Fruit fly (Drosophila melanogaster) whole organism, embryonic: ENCODE results near the gene CG9733.

Source experiments
- Blimp-1 ChIP-seq: fragments of 200-800 bp; sonication (Bioruptor generic); optimal IDR thresholded peaks from 3 replicates; lab custom pipeline; 2018; ENCODE audit warnings: missing biosample characterization, missing genetic modification characterization, mild to moderate bottlenecking, moderate library complexity, missing genetic modification reagents
- CG10462 ChIP-seq: fragments of 200-800 bp; sonication (Bioruptor generic); optimal IDR thresholded peaks from 2 replicates; lab custom pipeline; 2016; ENCODE audit warnings: missing biosample characterization, missing genetic modification characterization
- CG12299 ChIP-seq: fragments of 200-800 bp; sonication (Bioruptor generic); optimal IDR thresholded peaks from 2 replicates; lab custom pipeline; 2018; ENCODE audit warnings: missing biosample characterization, mild to moderate bottlenecking, missing genetic modification characterization
- CG1233 ChIP-seq: fragments of 200-800 bp; sonication (Bioruptor generic); optimal IDR thresholded peaks from 4 replicates; lab custom pipeline; 2018; ENCODE audit warnings: missing biosample characterization, mild to moderate bottlenecking, missing genetic modification characterization
- CG13424 ChIP-seq: fragments of 200-800 bp; sonication (Bioruptor generic); optimal IDR thresholded peaks from 2 replicates; lab custom pipeline; 2019; ENCODE audit warnings: missing biosample characterization, mild to moderate bottlenecking, missing genetic modification characterization, moderate library complexity
- CG13775 ChIP-seq: fragments of 200-800 bp; sonication (Bioruptor generic); optimal IDR thresholded peaks from 3 replicates; lab custom pipeline; 2017; ENCODE audit warnings: missing biosample characterization, mild to moderate bottlenecking, missing genetic modification characterization
- CG13894 ChIP-seq: fragments of 200-800 bp; sonication (Bioruptor generic); optimal IDR thresholded peaks from 3 replicates; lab custom pipeline; 2018; ENCODE audit warnings: missing biosample characterization, mild to moderate bottlenecking, missing genetic modification characterization, moderate library complexity
- CG14014 ChIP-seq: fragments of 200-800 bp; sonication (Bioruptor generic); IDR thresholded peaks from 2 replicates; pipeline ENCODE4 v1.3.6; 2022; ENCODE audit warnings: missing biosample characterization, missing genetic modification characterization
- CG15269 ChIP-seq: fragments of 200-800 bp; sonication (Bioruptor generic); optimal IDR thresholded peaks from 2 replicates; lab custom pipeline; 2018; ENCODE audit warnings: missing biosample characterization, mild to moderate bottlenecking, missing genetic modification characterization, moderate library complexity
- CG1529 ChIP-seq: fragments of 200-800 bp; sonication (Bioruptor generic); optimal IDR thresholded peaks from 3 replicates; lab custom pipeline; 2018; ENCODE audit warnings: missing biosample characterization, missing genetic modification characterization
- CG1603 ChIP-seq: fragments of 200-800 bp; sonication (Bioruptor generic); optimal IDR thresholded peaks from 2 replicates; lab custom pipeline; 2019; ENCODE audit warnings: missing biosample characterization, mild to moderate bottlenecking, missing genetic modification characterization, moderate library complexity
- CG18476 ChIP-seq: fragments of 200-800 bp; sonication (Bioruptor generic); optimal IDR thresholded peaks from 2 replicates; lab custom pipeline; 2016; ENCODE audit warnings: missing biosample characterization, mild to moderate bottlenecking, missing genetic modification characterization
- CG18619 ChIP-seq: fragments of 200-800 bp; sonication (Bioruptor generic); optimal IDR thresholded peaks from 3 replicates; lab custom pipeline; 2017; ENCODE audit warnings: missing biosample characterization, mild to moderate bottlenecking, missing genetic modification characterization
- CG2202 ChIP-seq: fragments of 200-800 bp; sonication (Bioruptor generic); optimal IDR thresholded peaks from 2 replicates; lab custom pipeline; 2018; ENCODE audit warnings: missing biosample characterization, mild to moderate bottlenecking, missing genetic modification characterization
- CG2889 ChIP-seq: fragments of 200-800 bp; sonication (Bioruptor generic); IDR thresholded peaks from 3 replicates; pipeline ENCODE4 v1.3.6; 2022; ENCODE audit warnings: missing biosample characterization, missing genetic modification characterization
- CG33213 ChIP-seq: fragments of 200-800 bp; sonication (Bioruptor generic); optimal IDR thresholded peaks from 3 replicates; lab custom pipeline; 2016; ENCODE audit warnings: missing biosample characterization, missing genetic modification characterization
- CG34422 ChIP-seq: fragments of 200-800 bp; sonication (Bioruptor generic); IDR thresholded peaks from 3 replicates; pipeline ENCODE4 v1.3.6; 2022; ENCODE audit warnings: missing biosample characterization, missing genetic modification characterization
- CG5245 ChIP-seq: fragments of 200-800 bp; sonication (Bioruptor generic); optimal IDR thresholded peaks from 3 replicates; lab custom pipeline; 2016; ENCODE audit warnings: missing biosample characterization, missing genetic modification characterization
- CG8359 ChIP-seq: fragments of 200-800 bp; sonication (Bioruptor generic); optimal IDR thresholded peaks from 2 replicates; lab custom pipeline; 2017; ENCODE audit warnings: missing biosample characterization, mild to moderate bottlenecking, missing genetic modification characterization, borderline replicate concordance
- CG8388 ChIP-seq: fragments of 200-800 bp; sonication (Bioruptor generic); optimal IDR thresholded peaks from 2 replicates; lab custom pipeline; 2019; ENCODE audit warnings: missing biosample characterization, mild to moderate bottlenecking, missing genetic modification characterization, moderate library complexity
- CG8924 ChIP-seq: fragments of 200-800 bp; optimal IDR thresholded peaks from 3 replicates; lab custom pipeline; 2019; ENCODE audit warnings: missing biosample characterization, mild to moderate bottlenecking, missing genetic modification characterization, moderate library complexity
- CG9817 ChIP-seq: fragments of 200-800 bp; sonication (Bioruptor generic); optimal IDR thresholded peaks from 2 replicates; lab custom pipeline; 2018; ENCODE audit warnings: missing biosample characterization, mild to moderate bottlenecking, missing genetic modification characterization, moderate library complexity
- H15 ChIP-seq: fragments of 200-800 bp; sonication (Bioruptor generic); IDR thresholded peaks from 3 replicates; pipeline ENCODE4 v1.3.6; 2022; ENCODE audit warnings: missing biosample characterization, missing genetic modification characterization
- Max ChIP-seq: fragments of 200-800 bp; sonication (Bioruptor generic); optimal IDR thresholded peaks from 2 replicates; lab custom pipeline; 2016; ENCODE audit warnings: missing biosample characterization, mild to moderate bottlenecking, missing genetic modification characterization
- PHDP ChIP-seq: fragments of 200-800 bp; sonication (Bioruptor generic); optimal IDR thresholded peaks from 3 replicates; lab custom pipeline; 2018; ENCODE audit warnings: missing biosample characterization, mild to moderate bottlenecking, missing genetic modification characterization, moderate library complexity
- Pdp1 ChIP-seq, 2 experiments: fragments of 200-800 bp; sonication (Bioruptor generic); optimal IDR thresholded peaks; 3 replicates each; lab custom pipeline; 2016; ENCODE audit warnings: missing biosample characterization in 2 of 2, missing genetic modification characterization in 2 of 2, mild to moderate bottlenecking in 1 of 2, moderate library complexity in 1 of 2
- Poxn ChIP-seq: fragments of 200-800 bp; sonication (Bioruptor generic); IDR thresholded peaks from 2 replicates; pipeline ENCODE4 v1.3.6; 2022; ENCODE audit warnings: missing biosample characterization, missing genetic modification characterization
- Rfx ChIP-seq: fragments of 200-800 bp; sonication (Bioruptor generic); IDR thresholded peaks from 2 replicates; pipeline ENCODE4 v1.3.6; 2022; ENCODE audit warnings: missing biosample characterization, missing genetic modification characterization
- Ssrp ChIP-seq: fragments of 200-800 bp; sonication (Bioruptor generic); optimal IDR thresholded peaks from 2 replicates; lab custom pipeline; 2018; ENCODE audit warnings: missing biosample characterization, mild to moderate bottlenecking, missing genetic modification characterization, moderate library complexity
- Stat92E ChIP-seq, 3 experiments: fragments of >200 bp in 2 of 3; fragments of 200-800 bp in 1 of 3; sonication (Bioruptor generic) in 1 of 3; optimal IDR thresholded peaks; 2 replicates each; lab custom pipeline; 2017 to 2019; ENCODE audit warnings: missing biosample characterization in 3 of 3, missing genetic modification characterization in 3 of 3, mild to moderate bottlenecking in 1 of 3, moderate library complexity in 1 of 3
- Xbp1 ChIP-seq: fragments of 200-800 bp; sonication (Bioruptor generic); optimal IDR thresholded peaks from 3 replicates; lab custom pipeline; 2016; ENCODE audit warnings: missing biosample characterization, mild to moderate bottlenecking, missing genetic modification characterization
- bowl ChIP-seq: fragments of 200-800 bp; sonication (Bioruptor generic); IDR thresholded peaks from 2 replicates; pipeline ENCODE4 v1.3.6; 2022; ENCODE audit warnings: missing biosample characterization, missing genetic modification characterization
- chm ChIP-seq: fragments of 200-800 bp; sonication (Bioruptor generic); IDR thresholded peaks from 2 replicates; pipeline ENCODE4 v1.3.6; 2022; ENCODE audit warnings: missing biosample characterization, missing genetic modification characterization
- corto ChIP-seq: fragments of 200-800 bp; sonication (Bioruptor generic); optimal IDR thresholded peaks from 2 replicates; lab custom pipeline; 2016; ENCODE audit warnings: missing biosample characterization, mild to moderate bottlenecking, missing genetic modification characterization, moderate library complexity
- fd3F ChIP-seq: fragments of 200-800 bp; sonication (Bioruptor generic); optimal IDR thresholded peaks from 2 replicates; lab custom pipeline; 2018; ENCODE audit warnings: missing biosample characterization, mild to moderate bottlenecking, missing genetic modification characterization, moderate library complexity
- gsb ChIP-seq: fragments of 200-800 bp; sonication (Bioruptor generic); IDR thresholded peaks from 2 replicates; pipeline ENCODE4 v1.3.6; 2022; ENCODE audit warnings: missing biosample characterization, missing genetic modification characterization
- hbn ChIP-seq: fragments of 200-800 bp; sonication (Bioruptor generic); IDR thresholded peaks from 2 replicates; pipeline ENCODE4 v1.3.6; 2022; ENCODE audit warnings: missing biosample characterization, missing genetic modification characterization; ENCODE audit not compliant: partially characterized antibody
- ind ChIP-seq: fragments of 200-800 bp; sonication (Bioruptor generic); optimal IDR thresholded peaks from 3 replicates; lab custom pipeline; 2016; ENCODE audit warnings: missing biosample characterization, missing genetic modification characterization
- lab ChIP-seq: fragments of 200-800 bp; sonication (Bioruptor generic); optimal IDR thresholded peaks from 3 replicates; lab custom pipeline; 2017; ENCODE audit warnings: missing biosample characterization, missing genetic modification characterization, mild to moderate bottlenecking, moderate library complexity, missing genetic modification reagents
- lbe ChIP-seq: fragments of 200-800 bp; sonication (Bioruptor generic); optimal IDR thresholded peaks from 2 replicates; lab custom pipeline; 2016; ENCODE audit warnings: missing biosample characterization, mild to moderate bottlenecking, missing genetic modification characterization
- nom ChIP-seq: fragments of 200-800 bp; sonication (Bioruptor generic); optimal IDR thresholded peaks from 2 replicates; lab custom pipeline; 2017; ENCODE audit warnings: missing biosample characterization, missing genetic modification characterization, mild to moderate bottlenecking, moderate library complexity, missing genetic modification reagents
- ro ChIP-seq: fragments of 200-800 bp; sonication (Bioruptor generic); IDR thresholded peaks from 2 replicates; pipeline ENCODE4 v1.3.6; 2022; ENCODE audit warnings: missing biosample characterization, missing genetic modification characterization
- schlank ChIP-seq: fragments of 200-800 bp; sonication (Bioruptor generic); optimal IDR thresholded peaks from 2 replicates; lab custom pipeline; 2018; ENCODE audit warnings: missing biosample characterization, mild to moderate bottlenecking, missing genetic modification characterization
- shn ChIP-seq: fragments of 200-800 bp; sonication (Bioruptor generic); optimal IDR thresholded peaks from 3 replicates; lab custom pipeline; 2016; ENCODE audit warnings: missing biosample characterization, missing genetic modification characterization
- slbo ChIP-seq: fragments of 200-800 bp; sonication (Bioruptor generic); IDR thresholded peaks from 2 replicates; pipeline ENCODE4 v1.3.6; 2022; ENCODE audit warnings: missing biosample characterization, missing genetic modification characterization
- tap ChIP-seq: fragments of 200-800 bp; optimal IDR thresholded peaks from 3 replicates; lab custom pipeline; 2019; ENCODE audit warnings: missing biosample characterization, mild to moderate bottlenecking, missing genetic modification characterization, moderate library complexity
- trem ChIP-seq: fragments of 200-800 bp; optimal IDR thresholded peaks from 3 replicates; lab custom pipeline; 2019; ENCODE audit warnings: missing biosample characterization, mild to moderate bottlenecking, missing genetic modification characterization, moderate library complexity
- unc-4 ChIP-seq: fragments of 200-800 bp; sonication (Bioruptor generic); IDR thresholded peaks from 2 replicates; pipeline ENCODE4 v1.3.6; 2022; ENCODE audit warnings: missing biosample characterization, missing genetic modification characterization; ENCODE audit not compliant: partially characterized antibody

CG9733 gene

DNA sequence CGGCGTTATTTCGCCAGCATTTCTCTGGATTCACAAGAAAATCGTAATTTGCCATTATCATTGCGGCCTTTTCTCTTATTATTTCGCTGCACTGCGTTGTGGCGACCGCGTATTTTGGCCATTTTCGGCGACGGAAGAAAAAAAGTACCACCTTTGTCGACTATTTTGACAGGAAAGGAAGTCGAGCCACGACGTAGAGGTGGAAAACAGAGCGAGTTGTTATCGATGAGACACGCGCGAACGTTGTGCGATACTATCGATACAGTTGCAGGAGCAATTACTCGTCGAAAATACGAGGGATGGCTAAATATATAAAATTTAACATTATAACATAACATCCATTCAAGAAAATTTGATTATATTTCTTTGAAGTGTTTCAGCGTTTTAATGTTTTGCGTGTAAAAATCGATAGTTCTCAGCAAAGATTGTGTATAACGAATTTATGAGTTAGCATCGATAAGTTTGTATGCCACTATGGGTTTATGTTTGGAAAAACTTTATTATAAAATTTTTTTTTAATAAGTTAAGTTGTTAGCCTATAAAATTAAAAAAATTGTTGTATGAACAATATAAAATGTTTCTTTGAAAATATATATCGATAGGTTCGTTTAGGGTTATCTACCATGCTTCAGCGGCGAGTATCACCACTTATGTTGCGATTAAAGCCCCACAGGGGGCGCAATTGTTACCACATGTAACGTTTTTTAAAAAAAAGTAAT, 37.6 kb downstream of the CG9733 start, which contains the start of gene RpS7 (continued):
- TF ChIP-seq CG8924 (tag; lab: Kevin White, UChicago) (peak; percentile 62), CG13894 (tag; lab: Kevin White, UChicago) (peak; percentile 72), CG13424 (tag; lab: Kevin White, UChicago) (peak; percentile 20), tap (tag; lab: Kevin White, UChicago) (peak; percentile 62), lbe (GFP tag; lab: Kevin White, UChicago) (peak; percentile 75), bowl (GFP tag; lab: Robert Waterston, UW) (peak; percentile 65), unc-4 (GFP tag; lab: Robert Waterston, UW) (peak; percentile 96), CG8359 (GFP tag; lab: Kevin White, UChicago) (peak; percentile 60), corto (GFP tag; lab: Kevin White, UChicago) (no peak), Max (peak; percentile 25), Xbp1 (GFP tag; lab: Kevin White, UChicago) (peak; percentile 37), trem (tag; lab: Kevin White, UChicago) (peak; percentile 34), Rfx (GFP tag; lab: Robert Waterston, UW) (peak; percentile 84), Poxn (GFP tag; lab: Robert Waterston, UW) (peak; percentile 21; the same call in 1 of the 2 replicates), CG12299 (tag; lab: Kevin White, UChicago) (peak; percentile 76), ro (GFP tag; lab: Robert Waterston, UW) (no peak), chm (peak; percentile 85), CG1233 (GFP tag; lab: Kevin White, UChicago) (peak; percentile 80), ind (GFP tag; lab: Kevin White, UChicago) (peak; percentile 35), fd3F (GFP tag; lab: Kevin White, UChicago) (peak; percentile 51), CG2202 (tag; lab: Kevin White, UChicago) (peak; percentile 76), Ssrp (tag; lab: Kevin White, UChicago) (no peak), PHDP (tag; lab: Kevin White, UChicago) (peak; percentile 75), CG18476 (GFP tag; lab: Kevin White, UChicago) (peak; percentile 29), CG15269 (tag; lab: Kevin White, UChicago) (peak; percentile 75), CG13775 (GFP tag; lab: Kevin White, UChicago) (peak; percentile 86), nom (GFP tag; lab: Kevin White, UChicago) (peak; percentile 90), CG33213 (peak; percentile 64), CG1603 (tag; lab: Kevin White, UChicago) (peak; percentile 73), CG34422 (GFP tag; lab: Robert Waterston, UW) (peak; percentile 68; the same call in 2 of the 3 replicates), shn (GFP tag; lab: Kevin White, UChicago) (peak; percentile 16), lab (GFP tag; lab: Kevin White, UChicago) (peak; percentile 89), Stat92E (GFP tag; optimal IDR thresholded peaks at IDR 0.05; lab: Kevin White, UChicago) (peak in 1 of 3 experiments; percentile 17), H15 (peak; percentile 44; the same call in 1 of the 3 replicates), CG14014 (GFP tag; lab: Robert Waterston, UW) (peak; percentile 76), slbo (GFP tag; lab: Robert Waterston, UW) (peak; percentile 80), gsb (GFP tag; lab: Robert Waterston, UW) (peak; percentile 71), CG18619 (GFP tag; lab: Kevin White, UChicago) (peak; percentile 70), CG10462 (GFP tag; lab: Kevin White, UChicago) (peak; percentile 15), CG2889 (GFP tag; lab: Robert Waterston, UW) (no peak), CG8388 (peak; percentile 86), CG1529 (GFP tag; lab: Kevin White, UChicago) (peak; percentile 58), schlank (tag; lab: Kevin White, UChicago) (peak; percentile 78), CG9817 (tag; lab: Kevin White, UChicago) (peak; percentile 56), Pdp1 (GFP tag; optimal IDR thresholded peaks at IDR 0.05; lab: Kevin White, UChicago) (peak; percentile 5 to 72), Blimp-1 (GFP tag; lab: Kevin White, UChicago) (peak; percentile 14), CG5245 (peak; percentile 35), hbn (peak; percentile 89)
